Worm (Caenorhabditis elegans) whole organism, young adult: ENCODE results near the gene H10E21.4.

Source experiments
- F49E8.2 ChIP-seq: sonication (generic microtip); optimal IDR thresholded peaks from 3 replicates; lab custom pipeline; 2017; ENCODE audit warnings: missing genetic modification characterization, mild to moderate bottlenecking, missing compliant biosample characterization, antibody characterized with exemption, moderate library complexity; ENCODE audit not compliant: insufficient read depth
- akir-1 ChIP-seq: fragments of 200-800 bp; sonication (Bioruptor generic); optimal IDR thresholded peaks from 2 replicates; lab custom pipeline; 2018; ENCODE audit warnings: mild to moderate bottlenecking, missing genetic modification characterization, moderate library complexity, missing compliant biosample characterization
- egl-44 ChIP-seq: fragments of 200-800 bp; sonication (Bioruptor generic); IDR thresholded peaks from 2 replicates; pipeline ENCODE4 v1.3.6; 2022; ENCODE audit warnings: missing genetic modification reagents, missing genetic modification characterization, missing compliant biosample characterization
- hmg-1.2 ChIP-seq: fragments of 200-800 bp; sonication (Bioruptor generic); IDR thresholded peaks from 2 replicates; pipeline ENCODE4 v1.3.6; 2022; ENCODE audit warnings: missing genetic modification reagents, missing genetic modification characterization, missing compliant biosample characterization
- hmg-20 ChIP-seq: fragments of 200-800 bp; sonication (Bioruptor generic); IDR thresholded peaks from 2 replicates; pipeline ENCODE4 v1.3.6; 2022; ENCODE audit warnings: missing genetic modification reagents, missing genetic modification characterization, missing compliant biosample characterization
- nhr-80 ChIP-seq: sonication (generic microtip); optimal IDR thresholded peaks from 2 replicates; lab custom pipeline; 2016; ENCODE audit warnings: missing genetic modification characterization, missing compliant biosample characterization
- zfh-2 ChIP-seq: fragments of 200-800 bp; sonication (Bioruptor generic); conservative IDR thresholded peaks from 2 replicates; pipeline ENCODE4 v1.3.6; 2022; ENCODE audit warnings: missing genetic modification reagents, missing genetic modification characterization, missing compliant biosample characterization

The H10E21.4 gene

DNA sequence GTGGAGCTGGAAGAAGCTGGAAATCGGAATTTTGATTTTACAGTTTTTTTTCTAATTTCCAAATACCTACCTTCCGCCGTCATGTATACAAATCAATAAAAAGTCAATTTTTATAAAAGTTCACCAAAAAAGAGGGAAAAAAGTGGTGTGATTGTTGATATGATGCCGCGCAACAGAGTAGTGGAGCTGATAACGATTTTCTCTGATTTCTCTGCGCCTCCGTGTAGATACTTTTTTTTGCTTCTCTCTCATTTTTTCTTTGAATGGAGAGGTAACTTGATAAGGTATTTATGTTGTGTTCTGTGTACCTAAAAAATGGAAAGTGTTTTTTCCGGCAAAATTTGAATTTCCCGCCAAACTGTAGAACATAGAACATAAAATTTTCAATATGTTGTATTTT is 4.8 kb downstream of the H10E21.4 start, which contains the start of gene nhr-80:
TSS of gene nhr-80 (minus strand) at position 199 of the 400 bp plus-strand sequence.
- TF ChIP-seq nhr-80 (peak; percentile 89), akir-1 (GFP tag; lab: Kevin White, UChicago) (no peak), F49E8.2 (no peak)

DNA sequence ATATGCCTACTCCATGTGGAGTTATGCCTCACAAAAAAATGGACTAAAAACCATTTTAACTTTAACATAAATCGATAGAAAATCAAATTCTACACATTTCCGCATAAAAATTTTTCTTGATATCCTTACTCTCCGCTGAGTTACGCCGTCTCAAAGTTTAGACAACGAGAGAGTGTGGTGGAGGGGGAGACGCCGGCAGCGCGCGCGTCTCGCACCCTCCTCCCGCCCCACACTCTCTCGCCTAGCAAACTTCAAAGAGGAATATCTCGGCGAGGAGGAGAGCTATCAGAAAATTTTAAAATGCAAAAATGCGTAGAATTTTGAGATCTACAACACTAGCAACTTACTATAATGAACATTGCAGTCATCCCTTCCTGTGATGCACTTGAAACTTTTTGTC is 5.3 kb downstream of the H10E21.4 start:
- TF ChIP-seq hmg-1.2 (GFP tag; lab: Robert Waterston, UW) (peak; percentile 81), zfh-2 (GFP tag; lab: Robert Waterston, UW) (peak; percentile 57; the same call in 1 of the 2 replicates), egl-44 (GFP tag; lab: Robert Waterston, UW) (no peak)

DNA sequence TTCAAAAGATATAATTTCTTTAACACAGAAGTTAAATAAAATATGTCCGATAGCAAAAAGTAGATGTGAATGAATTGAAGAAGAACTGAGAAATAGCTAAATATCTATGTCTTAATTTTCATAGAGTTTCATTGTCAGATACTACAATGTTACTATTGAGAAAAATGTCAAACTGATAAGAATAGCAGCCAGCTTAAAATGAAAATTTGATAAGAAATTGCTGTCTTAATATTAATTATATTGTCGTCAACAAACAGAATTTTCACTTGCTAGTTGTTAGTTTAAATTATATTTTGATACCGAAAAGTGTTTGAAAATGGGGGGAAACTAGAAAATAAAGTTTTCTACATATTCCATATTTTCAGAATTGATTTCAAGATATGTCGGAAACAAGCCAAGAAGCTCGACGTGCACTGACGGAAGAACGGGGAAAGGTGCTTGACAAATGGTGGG is 16.5 kb downstream of the H10E21.4 start, which contains the start of the genes fbxa-6, cTel54X.2 and npr-30:
TSS of gene fbxa-6 (minus strand) at position 179 of the 453 bp plus-strand sequence.
TSS of gene cTel54X.2 (plus strand) at position 360 of the 453 bp plus-strand sequence.
TSS of gene npr-30 (plus strand) at position 403 of the 453 bp plus-strand sequence.
- no peak for TF ChIP-seq hmg-20
- peak; percentile 64 for TF ChIP-seq nhr-80
